Worm (Caenorhabditis elegans) whole organism, late embryonic: ENCODE results near the gene unc-71.

ENCODE experiments used
- K02D7.2 ChIP-seq: sonication (generic microtip); optimal IDR thresholded peaks from 2 replicates; lab custom pipeline; 2017; ENCODE audit warnings: mild to moderate bottlenecking, missing genetic modification characterization, missing compliant biosample characterization
- ama-1 ChIP-seq: fragments of 150-350 bp; optimal IDR thresholded peaks from 2 replicates; lab custom pipeline; 2014
- ceh-34 ChIP-seq: sonication (generic microtip); optimal IDR thresholded peaks from 2 replicates; lab custom pipeline; 2016; ENCODE audit warnings: mild to moderate bottlenecking, missing genetic modification characterization, missing compliant biosample characterization
- ceh-6 ChIP-seq: fragments of 200-800 bp; sonication (Bioruptor generic); optimal IDR thresholded peaks from 2 replicates; lab custom pipeline; 2018; ENCODE audit warnings: mild to moderate bottlenecking, missing genetic modification characterization, missing compliant biosample characterization
- elt-2 ChIP-seq: sonication (generic microtip); optimal IDR thresholded peaks from 2 replicates; lab custom pipeline; 2016; ENCODE audit warnings: missing genetic modification reagents, missing genetic modification characterization, missing compliant biosample characterization
- fkh-10 ChIP-seq: fragments of 150-350 bp; optimal IDR thresholded peaks from 2 replicates; lab custom pipeline; 2014; ENCODE audit warnings: missing biosample characterization, missing genetic modification reagents, missing genetic modification characterization
- mec-3 ChIP-seq: sonication (generic microtip); optimal IDR thresholded peaks from 2 replicates; lab custom pipeline; 2016; ENCODE audit warnings: borderline replicate concordance, missing genetic modification characterization, missing compliant biosample characterization
- nfya-1 ChIP-seq: sonication (generic microtip); optimal IDR thresholded peaks from 2 replicates; lab custom pipeline; 2017; ENCODE audit warnings: missing genetic modification characterization, mild to moderate bottlenecking, missing compliant biosample characterization, antibody characterized with exemption, moderate library complexity
- nhr-11 ChIP-seq: fragments of 150-350 bp; optimal IDR thresholded peaks from 2 replicates; lab custom pipeline; 2014; ENCODE audit warnings: missing biosample characterization, missing genetic modification characterization
- pha-2 ChIP-seq: sonication (generic microtip); optimal IDR thresholded peaks from 2 replicates; lab custom pipeline; 2017; ENCODE audit warnings: mild to moderate bottlenecking, missing genetic modification characterization, missing compliant biosample characterization
- pqm-1 ChIP-seq: sonication (generic microtip); optimal IDR thresholded peaks from 2 replicates; lab custom pipeline; 2016; ENCODE audit warnings: missing genetic modification characterization, missing compliant biosample characterization
- ttx-3 ChIP-seq: sonication (generic microtip); optimal IDR thresholded peaks from 2 replicates; lab custom pipeline; 2016; ENCODE audit warnings: missing genetic modification reagents, missing genetic modification characterization, missing compliant biosample characterization
- unc-86 ChIP-seq: sonication (generic microtip); optimal IDR thresholded peaks from 2 replicates; lab custom pipeline; 2016; ENCODE audit warnings: missing genetic modification characterization, missing compliant biosample characterization

ce11 chrIII:12918575-12918974 is 27.0 kb upstream of the unc-71 start, which contains the start of gene Y37D8A.16:
- TF ChIP-seq nfya-1 (tag; lab: Kevin White, UChicago), result no peak
- no peak for TF ChIP-seq pqm-1 (tag; lab: Kevin White, UChicago)
- TF ChIP-seq K02D7.2 (tag; lab: Kevin White, UChicago), result no peak
- no peak for TF ChIP-seq pha-2 (tag; lab: Kevin White, UChicago)
- TF ChIP-seq ttx-3 (tag; lab: Kevin White, UChicago), result no peak
- no peak for TF ChIP-seq unc-86 (tag; lab: Kevin White, UChicago)
- TF ChIP-seq elt-2 (tag; lab: Kevin White, UChicago), result no peak
- no peak for TF ChIP-seq ceh-6 (GFP tag; lab: Kevin White, UChicago)
- no peak for TF ChIP-seq nhr-11 (tag; lab: Kevin White, UChicago)
- TF ChIP-seq fkh-10 (GFP tag; lab: Kevin White, UChicago), result no peak
- TF ChIP-seq ama-1 (lab: Kevin White, UChicago), result no peak
- no peak for TF ChIP-seq mec-3
- no peak for TF ChIP-seq ceh-34 (tag; lab: Kevin White, UChicago)
